Worm (Caenorhabditis elegans): ENCODE data around the gene sup-1.

The sup-1 gene

DNA sequence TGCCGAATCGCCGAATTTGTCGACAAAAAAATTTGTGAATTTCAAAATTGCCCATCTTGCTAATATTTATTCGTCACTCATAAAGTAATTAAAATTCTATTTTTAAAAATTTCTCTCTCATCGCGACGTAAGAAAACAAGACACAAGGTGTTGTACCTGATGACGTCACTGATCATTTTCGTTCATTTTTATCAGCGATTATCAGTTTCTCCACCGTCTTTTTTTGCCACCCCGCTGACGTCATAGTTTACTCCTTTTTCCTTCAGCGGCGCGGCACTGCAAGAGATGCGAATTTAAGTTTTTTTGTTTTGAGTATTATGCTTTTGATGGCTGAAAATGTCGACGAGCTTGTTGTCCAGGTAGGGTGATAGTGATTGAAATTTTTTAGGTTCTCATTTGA, 52.7 kb downstream of the sup-1 start (continued):
- TF ChIP-seq lin-15B (tag; optimal IDR thresholded peaks at IDR 0.05): no peak
- TF ChIP-seq lin-14 (GFP tag; optimal IDR thresholded peaks at IDR 0.05): peak; percentile 37

DNA sequence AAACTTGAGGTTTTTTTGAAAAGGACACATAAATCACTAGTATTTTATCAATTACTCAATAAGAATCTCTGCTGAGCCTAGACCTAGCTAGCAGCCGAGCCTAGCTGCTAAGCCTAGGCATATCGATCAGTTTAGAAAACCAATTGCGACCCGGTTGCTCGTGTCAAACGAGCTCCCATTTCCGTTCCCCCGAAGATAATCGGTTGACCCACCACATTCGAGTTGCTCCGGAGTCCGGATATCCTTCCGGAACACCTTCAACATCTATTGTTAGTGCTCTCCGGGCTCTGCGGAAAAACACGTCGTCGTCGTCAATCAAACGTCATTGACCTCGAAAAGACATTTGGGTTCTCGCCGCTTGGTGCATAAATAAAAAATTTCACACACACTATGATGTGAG, 53.6 kb downstream of the sup-1 start:
- peak; percentile 11 for TF ChIP-seq fkh-8 (tag; optimal IDR thresholded peaks at IDR 0.05)
- no peak for TF ChIP-seq nhr-11 (tag; optimal IDR thresholded peaks at IDR 0.05)
- no peak for TF ChIP-seq fkh-4 (tag; optimal IDR thresholded peaks at IDR 0.05; ENCODE audit: borderline replicate concordance)

Measured in whole organism, L1 larva.